Worm (Caenorhabditis elegans) whole organism, L4 larva: ENCODE data around the gene vha-13.

Source experiments
- ama-1 ChIP-seq: fragments of 150-350 bp; optimal IDR thresholded peaks from 2 replicates; lab custom pipeline; 2014; ENCODE audit warnings: inconsistent platforms, mixed read lengths
- fos-1 ChIP-seq: fragments of 150-350 bp; optimal IDR thresholded peaks from 2 replicates; lab custom pipeline; 2014; ENCODE audit warnings: missing biosample characterization, missing genetic modification characterization
- hlh-11 ChIP-seq: fragments of 200-800 bp; sonication (Bioruptor generic); optimal IDR thresholded peaks from 2 replicates; lab custom pipeline; 2018; ENCODE audit warnings: mild to moderate bottlenecking, missing genetic modification characterization, missing compliant biosample characterization
- mdl-1 ChIP-seq, 2 experiments: fragments of 150-350 bp in 1 of 2; sonication (generic microtip) in 1 of 2; optimal IDR thresholded peaks; 2 replicates each; lab custom pipeline; 2014 to 2017; ENCODE audit warnings: missing biosample characterization in 2 of 2, missing genetic modification characterization in 2 of 2
- nhr-10 ChIP-seq: fragments of 150-350 bp; optimal IDR thresholded peaks from 2 replicates; lab custom pipeline; 2014; ENCODE audit warnings: missing biosample characterization, missing genetic modification characterization
- unc-62 ChIP-seq, 3 experiments: fragments of 150-350 bp in 1 of 3; sonication (generic microtip); optimal IDR thresholded peaks in 2 of 3; peaks in 1 of 3; 1 replicate in 1 of 3; 2 replicates in 2 of 3; lab custom pipeline; 2014 to 2017; ENCODE audit warnings: missing biosample characterization in 3 of 3, missing genetic modification characterization in 3 of 3, missing genetic modification reagents in 3 of 3, missing genotype in 1 of 3

- TF ChIP-seq mdl-1 (tag; optimal IDR thresholded peaks at IDR 0.05; lab: Kevin White, UChicago): peak in 1 of 2 experiments; percentile 20
- TF ChIP-seq unc-62 (GFP tag; optimal IDR thresholded peaks at IDR 0.05 in 1 of 2; lab: Kevin White, UChicago): no peak
- no peak for TF ChIP-seq unc-62 (tag; optimal IDR thresholded peaks at IDR 0.05; lab: Kevin White, UChicago)
- peak; percentile 66 for TF ChIP-seq hlh-11 (tag; lab: Kevin White, UChicago)
- TF ChIP-seq nhr-10 (tag; lab: Kevin White, UChicago): no peak
- TF ChIP-seq ama-1: peak; percentile 10
- TF ChIP-seq fos-1: no peak
These were observed 4.3 kb downstream of the vha-13 start, which contains the start of gene cyn-1 for ce11 chrV:14355738-14356368.
